Worm (Caenorhabditis elegans) whole organism, early embryonic: Measurements from ENCODE around the gene sup-18.

Experiments
- B0310.2 ChIP-seq: sonication (generic microtip); optimal IDR thresholded peaks from 2 replicates; lab custom pipeline; 2016; ENCODE audit warnings: mild to moderate bottlenecking, missing genetic modification characterization, missing compliant biosample characterization
- F13C5.2 ChIP-seq: sonication (generic microtip); optimal IDR thresholded peaks from 2 replicates; lab custom pipeline; 2017; ENCODE audit warnings: mild to moderate bottlenecking, missing genetic modification characterization, inconsistent platforms, missing compliant biosample characterization
- aly-1 ChIP-seq: sonication (generic microtip); optimal IDR thresholded peaks from 2 replicates; lab custom pipeline; 2016; ENCODE audit warnings: missing genetic modification characterization, missing compliant biosample characterization
- ama-1 ChIP-seq: fragments of 150-350 bp; optimal IDR thresholded peaks from 2 replicates; lab custom pipeline; 2014
- ceh-13 ChIP-seq: fragments of 200-800 bp; sonication (Bioruptor generic); optimal IDR thresholded peaks from 2 replicates; lab custom pipeline; 2018; ENCODE audit warnings: mild to moderate bottlenecking, missing genetic modification characterization, missing compliant biosample characterization
- ceh-36 ChIP-seq: sonication (generic microtip); optimal IDR thresholded peaks from 2 replicates; lab custom pipeline; 2016; ENCODE audit warnings: missing genetic modification characterization, inconsistent platforms, missing compliant biosample characterization
- ets-7 ChIP-seq: sonication (generic microtip); optimal IDR thresholded peaks from 2 replicates; lab custom pipeline; 2016; ENCODE audit warnings: missing genotype, missing genetic modification characterization, missing compliant biosample characterization
- flt-1 ChIP-seq: fragments of 200-800 bp; sonication (Bioruptor generic); IDR thresholded peaks from 2 replicates; pipeline ENCODE4 v1.3.6; 2022; ENCODE audit warnings: missing genetic modification characterization, missing compliant biosample characterization
- hmbx-1 ChIP-seq: sonication (generic microtip); optimal IDR thresholded peaks from 2 replicates; lab custom pipeline; 2016; ENCODE audit warnings: mild to moderate bottlenecking, missing genetic modification characterization, missing compliant biosample characterization
- hmg-4 ChIP-seq: fragments of 200-800 bp; sonication (Bioruptor generic); optimal IDR thresholded peaks from 2 replicates; lab custom pipeline; 2018; ENCODE audit warnings: mild to moderate bottlenecking, missing genetic modification characterization, missing compliant biosample characterization
- hnd-1 ChIP-seq: sonication (generic microtip); optimal IDR thresholded peaks from 2 replicates; lab custom pipeline; 2016; ENCODE audit warnings: missing genetic modification characterization, missing compliant biosample characterization
- pes-1 ChIP-seq: fragments of 200-800 bp; sonication (Bioruptor generic); IDR thresholded peaks from 2 replicates; pipeline ENCODE4 v1.3.6; 2022; ENCODE audit warnings: missing genetic modification reagents, missing genetic modification characterization, missing compliant biosample characterization
- scrt-1 ChIP-seq: fragments of 200-800 bp; sonication (Bioruptor generic); IDR thresholded peaks from 2 replicates; pipeline ENCODE4 v1.3.6; 2022; ENCODE audit warnings: missing genetic modification characterization, missing compliant biosample characterization
- sea-1 ChIP-seq: fragments of 200-800 bp; sonication (Bioruptor generic); conservative IDR thresholded peaks from 2 replicates; pipeline ENCODE4 v1.3.6; 2022; ENCODE audit warnings: missing genetic modification characterization, missing compliant biosample characterization
- tbx-11 ChIP-seq: fragments of 200-800 bp; sonication (Bioruptor generic); IDR thresholded peaks from 2 replicates; pipeline ENCODE4 v1.3.6; 2022; ENCODE audit warnings: missing genetic modification characterization, missing compliant biosample characterization
- tbx-37 ChIP-seq: fragments of 200-800 bp; sonication (Bioruptor generic); conservative IDR thresholded peaks from 2 replicates; pipeline ENCODE4 v1.3.6; 2022; ENCODE audit warnings: missing genetic modification reagents, missing genetic modification characterization, missing compliant biosample characterization
- tra-4 ChIP-seq: sonication (generic microtip); optimal IDR thresholded peaks from 2 replicates; lab custom pipeline; 2017; ENCODE audit warnings: missing genetic modification characterization, missing compliant biosample characterization

The sup-18 gene

DNA sequence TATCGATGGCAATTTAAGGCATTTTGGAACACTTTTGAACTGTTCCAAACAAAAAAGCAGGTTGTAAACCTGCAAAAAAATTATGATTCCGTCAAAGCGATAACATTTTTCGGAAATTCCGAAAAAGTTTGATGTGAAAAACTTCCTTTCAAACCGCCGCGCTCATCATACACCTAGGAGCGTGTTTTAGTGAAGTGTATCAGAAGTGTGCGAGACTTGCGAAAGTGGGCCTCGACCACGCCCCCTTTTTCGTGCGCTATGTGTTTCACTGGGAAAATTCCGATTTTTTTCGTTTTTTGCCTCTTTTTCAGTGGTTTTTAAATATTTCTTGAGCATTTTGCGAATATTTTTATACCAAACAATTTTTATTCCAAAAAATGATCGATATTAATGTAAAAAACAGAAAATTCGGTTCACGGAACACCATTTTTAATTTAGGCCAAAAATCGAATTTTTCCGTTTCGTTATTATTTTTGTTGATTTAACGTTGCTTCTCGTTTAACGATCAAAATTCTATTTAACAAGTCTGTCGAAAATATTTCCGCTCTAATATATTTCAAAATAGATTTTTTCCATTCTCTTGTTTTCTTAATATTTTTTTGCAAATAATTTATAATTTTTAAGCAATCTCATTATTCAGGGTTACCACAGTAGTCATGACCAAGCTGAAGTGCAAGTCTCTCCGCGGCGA lies 24.1 kb downstream of the sup-18 start, which contains the start of gene rpl-35:
TSS of gene rpl-35 (plus strand) at position 641 of the 691 bp plus-strand sequence.
- TF ChIP-seq ets-7 (tag; lab: Kevin White, UChicago), result peak; percentile 56
- TF ChIP-seq tbx-11 (GFP tag; lab: Robert Waterston, UW), result peak; percentile 82
- peak; percentile 72 for TF ChIP-seq scrt-1 (GFP tag; lab: Robert Waterston, UW)
- TF ChIP-seq aly-1 (tag; lab: Kevin White, UChicago), result no peak
- TF ChIP-seq ceh-36, result peak; percentile 64
- TF ChIP-seq tbx-37 (GFP tag; lab: Robert Waterston, UW), result peak; percentile 74
- peak; percentile 52 for TF ChIP-seq hnd-1
- TF ChIP-seq ama-1 (lab: Kevin White, UChicago), result no peak
- TF ChIP-seq hmbx-1 (tag; lab: Kevin White, UChicago), result peak; percentile 67
- peak; percentile 50 for TF ChIP-seq B0310.2 (tag; lab: Kevin White, UChicago)
- peak; percentile 41 for TF ChIP-seq tra-4
- peak; percentile 98 for TF ChIP-seq F13C5.2
- TF ChIP-seq pes-1 (GFP tag; lab: Robert Waterston, UW), result peak; percentile 77
- TF ChIP-seq sea-1 (GFP tag; lab: Robert Waterston, UW), result peak; percentile 77
- TF ChIP-seq ceh-13 (GFP tag; lab: Kevin White, UChicago), result peak; percentile 49
- TF ChIP-seq flt-1 (GFP tag; lab: Robert Waterston, UW), result peak; percentile 80
- TF ChIP-seq hmg-4 (GFP tag; lab: Kevin White, UChicago), result no peak

DNA sequence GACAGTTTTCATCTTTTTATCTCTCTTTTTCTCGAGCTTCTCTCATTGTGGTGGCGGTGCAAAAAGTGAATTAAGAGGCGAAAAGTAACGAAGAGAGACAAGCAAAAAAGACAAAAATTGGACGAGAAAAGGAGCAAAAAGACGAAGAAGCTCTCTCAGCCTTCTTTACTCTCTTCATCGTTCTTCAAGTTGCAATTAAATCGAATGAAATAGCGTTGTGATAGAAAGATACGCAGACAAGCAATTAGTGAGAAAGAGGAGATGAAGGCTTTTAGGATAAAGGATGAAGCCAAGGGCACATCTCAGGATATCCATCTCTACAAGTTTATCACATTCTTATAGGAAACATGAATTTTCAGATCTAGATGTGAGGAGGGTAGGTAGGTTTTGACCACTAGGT lies 30.5 kb downstream of the sup-18 start:
- no peak for TF ChIP-seq tra-4
- no peak for TF ChIP-seq sea-1 (GFP tag; lab: Robert Waterston, UW)
- TF ChIP-seq F13C5.2, result no peak

DNA sequence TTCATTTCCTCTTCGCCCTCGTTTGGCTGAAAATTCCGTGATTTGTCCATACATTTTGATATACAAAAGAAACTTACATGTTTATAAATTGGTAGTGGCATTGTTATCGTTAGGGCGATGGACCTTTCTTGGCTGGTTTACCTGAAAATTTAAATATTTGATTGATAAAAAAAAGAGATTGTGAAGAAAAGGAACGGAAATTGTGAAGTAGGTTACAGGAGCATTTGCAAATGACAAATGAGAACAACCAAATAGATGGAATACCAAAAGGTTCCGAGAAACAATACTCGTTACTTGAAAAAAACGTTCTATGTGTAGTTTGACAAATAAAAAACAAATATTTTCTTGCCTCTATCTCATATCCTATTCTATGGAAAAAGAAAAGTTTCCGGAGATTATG lies 35.2 kb downstream of the sup-18 start, which contains the start of gene ZK652.8:
TSS of gene ZK652.8 (minus strand) at position 101 of the 400 bp plus-strand sequence.
- TF ChIP-seq tbx-37 (GFP tag; lab: Robert Waterston, UW), result no peak

DNA sequence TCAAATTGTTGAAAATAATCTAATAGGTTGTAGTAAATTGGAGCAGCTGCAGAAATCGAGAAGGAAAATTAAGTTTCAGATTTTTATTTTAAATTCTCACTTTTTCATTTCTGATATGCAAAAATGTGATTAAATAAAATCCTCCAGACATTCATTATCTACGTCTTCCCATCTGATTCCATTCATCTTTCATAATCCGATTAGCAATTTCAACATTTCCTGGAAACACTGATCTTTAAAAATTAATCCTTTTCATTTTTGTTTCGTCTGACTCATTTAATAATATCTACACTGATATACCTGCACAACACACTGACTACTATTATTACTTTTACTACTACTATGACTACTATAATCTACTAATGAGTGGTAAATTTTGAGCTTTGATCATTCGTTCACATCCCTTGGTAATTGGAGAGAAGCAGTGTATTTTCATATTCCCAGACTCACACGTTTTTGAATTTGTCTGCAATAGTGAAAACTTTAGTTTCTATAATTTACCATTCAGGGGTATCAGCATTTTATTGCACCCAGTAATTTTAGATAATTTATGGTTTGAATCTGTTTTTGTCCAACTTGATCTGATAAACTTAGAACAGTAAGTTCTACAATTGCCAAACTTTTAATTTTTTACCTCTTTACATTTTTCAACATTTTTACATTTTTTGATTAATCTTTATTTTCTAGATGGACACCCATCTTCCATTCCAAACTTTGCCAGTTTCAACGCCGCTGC lies 39.6 kb downstream of the sup-18 start, which contains the start of gene ceh-23:
TSS of gene ceh-23 (plus strand) at position 686 of the 736 bp plus-strand sequence.
- TF ChIP-seq hmg-4 (GFP tag; lab: Kevin White, UChicago), result no peak
- no peak for TF ChIP-seq flt-1 (GFP tag; lab: Robert Waterston, UW)
- TF ChIP-seq scrt-1 (GFP tag; lab: Robert Waterston, UW), result no peak
- no peak for TF ChIP-seq sea-1 (GFP tag; lab: Robert Waterston, UW)
- no peak for TF ChIP-seq aly-1 (tag; lab: Kevin White, UChicago)
- no peak for TF ChIP-seq ets-7 (tag; lab: Kevin White, UChicago)
- TF ChIP-seq ceh-13 (GFP tag; lab: Kevin White, UChicago), result no peak
- TF ChIP-seq B0310.2 (tag; lab: Kevin White, UChicago), result no peak
- TF ChIP-seq hnd-1, result no peak
- no peak for TF ChIP-seq tbx-11 (GFP tag; lab: Robert Waterston, UW)
- no peak for TF ChIP-seq pes-1 (GFP tag; lab: Robert Waterston, UW)
- no peak for TF ChIP-seq hmbx-1 (tag; lab: Kevin White, UChicago)
- no peak for TF ChIP-seq ceh-36
- no peak for TF ChIP-seq tbx-37 (GFP tag; lab: Robert Waterston, UW)
- TF ChIP-seq tra-4, result no peak
- no peak for TF ChIP-seq F13C5.2

DNA sequence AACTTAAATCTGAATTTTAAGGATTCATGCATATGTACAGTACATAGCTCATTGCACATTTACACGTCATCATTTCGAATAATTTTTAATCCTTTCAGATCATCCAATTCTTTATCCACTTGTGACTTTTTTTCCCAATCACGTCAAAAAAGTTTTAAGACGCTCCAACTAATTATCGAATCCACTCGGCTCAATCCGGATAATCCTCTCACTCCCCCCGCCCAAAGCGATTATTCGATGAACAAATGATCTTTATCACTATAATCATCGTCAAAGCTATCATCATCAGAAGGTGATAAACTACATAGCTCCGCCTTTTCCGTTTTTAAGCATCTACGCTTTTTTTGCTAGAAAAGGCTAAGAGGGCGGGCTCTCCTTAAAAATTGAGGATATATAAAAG lies 41.1 kb downstream of the sup-18 start:
- TF ChIP-seq scrt-1 (GFP tag; lab: Robert Waterston, UW) (no peak), tbx-11 (GFP tag; lab: Robert Waterston, UW) (no peak), F13C5.2 (no peak), hmg-4 (GFP tag; lab: Kevin White, UChicago) (no peak), ets-7 (tag; lab: Kevin White, UChicago) (no peak), tra-4 (no peak), pes-1 (GFP tag; lab: Robert Waterston, UW) (no peak), sea-1 (GFP tag; lab: Robert Waterston, UW) (no peak), ceh-36 (no peak)

DNA sequence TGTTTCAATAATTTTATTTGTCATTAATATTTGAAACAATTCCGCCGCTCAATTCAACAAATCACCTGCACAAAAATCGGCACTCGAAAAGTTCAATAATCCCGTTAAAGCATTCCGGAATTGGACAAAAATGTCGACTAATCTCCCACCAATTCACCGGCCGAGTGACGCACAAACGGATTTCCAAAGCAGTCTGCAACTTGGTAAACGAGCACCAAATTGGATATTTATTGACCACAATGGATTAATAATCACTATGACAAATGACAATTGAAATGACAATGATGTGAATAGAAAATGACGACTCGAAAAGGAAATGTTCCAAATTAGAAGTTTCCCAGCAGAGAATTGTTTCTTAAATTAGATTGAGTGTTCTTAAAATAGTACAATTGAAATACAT lies 43.0 kb downstream of the sup-18 start:
- no peak for TF ChIP-seq hnd-1
- no peak for TF ChIP-seq hmbx-1 (tag; lab: Kevin White, UChicago)
- no peak for TF ChIP-seq tra-4
- no peak for TF ChIP-seq ceh-13 (GFP tag; lab: Kevin White, UChicago)
- no peak for TF ChIP-seq aly-1 (tag; lab: Kevin White, UChicago)
- TF ChIP-seq sea-1 (GFP tag; lab: Robert Waterston, UW), result no peak
- no peak for TF ChIP-seq hmg-4 (GFP tag; lab: Kevin White, UChicago)
- no peak for TF ChIP-seq flt-1 (GFP tag; lab: Robert Waterston, UW)
- TF ChIP-seq scrt-1 (GFP tag; lab: Robert Waterston, UW), result no peak
- no peak for TF ChIP-seq ama-1 (lab: Kevin White, UChicago)
- no peak for TF ChIP-seq F13C5.2
- TF ChIP-seq ets-7 (tag; lab: Kevin White, UChicago), result no peak

DNA sequence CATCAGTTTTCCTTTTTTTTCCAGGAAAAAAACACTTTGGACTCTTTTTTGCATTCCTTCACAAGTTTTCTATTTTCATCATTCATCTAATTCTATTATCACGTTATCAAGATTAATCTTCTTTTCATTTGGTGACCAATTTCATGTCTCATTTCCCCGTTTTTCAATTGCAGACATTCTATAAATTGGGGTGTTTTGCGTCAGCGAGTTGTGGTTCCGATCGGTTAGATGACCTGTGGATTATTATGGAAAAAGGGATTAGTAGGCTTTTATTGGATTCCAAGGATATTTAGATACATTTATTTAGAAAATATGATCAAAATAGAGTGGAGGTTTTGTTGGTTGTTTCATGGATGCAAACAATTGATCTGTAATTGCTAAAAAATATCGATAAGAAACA lies 43.9 kb downstream of the sup-18 start:
- no peak for TF ChIP-seq aly-1 (tag; lab: Kevin White, UChicago)
- no peak for TF ChIP-seq flt-1 (GFP tag; lab: Robert Waterston, UW)
- no peak for TF ChIP-seq scrt-1 (GFP tag; lab: Robert Waterston, UW)
- no peak for TF ChIP-seq tbx-37 (GFP tag; lab: Robert Waterston, UW)
- TF ChIP-seq tbx-11 (GFP tag; lab: Robert Waterston, UW), result no peak
- TF ChIP-seq ceh-36, result no peak
- no peak for TF ChIP-seq B0310.2 (tag; lab: Kevin White, UChicago)
- TF ChIP-seq hnd-1, result no peak
- no peak for TF ChIP-seq pes-1 (GFP tag; lab: Robert Waterston, UW)
- no peak for TF ChIP-seq F13C5.2
- TF ChIP-seq hmg-4 (GFP tag; lab: Kevin White, UChicago), result no peak
- TF ChIP-seq ets-7 (tag; lab: Kevin White, UChicago), result no peak
- TF ChIP-seq ceh-13 (GFP tag; lab: Kevin White, UChicago), result no peak
